Fruit fly (Drosophila melanogaster): ENCODE results near the gene Kif19A.

- TF ChIP-seq CG12605 (GFP tag; IDR thresholded peaks at IDR 0.05), result no peak
- TF ChIP-seq rn (GFP tag; IDR thresholded peaks at IDR 0.05), result no peak
Measured at dm6 chr3R:14095428-14095827, 22.8 kb downstream of the Kif19A start.
